Fruit fly (Drosophila melanogaster) whole organism, embryonic: ENCODE measurements around the gene pyx.
A peak's percentile ranks its signal among the peaks of the same experiment; 100 is the strongest.

Source experiments
- Ada2b ChIP-seq: fragments of 200-800 bp; sonication (Bioruptor generic); IDR thresholded peaks from 2 replicates; pipeline ENCODE4 v1.3.6; 2022; ENCODE audit warnings: missing biosample characterization, missing genetic modification characterization
- CG15601 ChIP-seq: fragments of 200-800 bp; sonication (Bioruptor generic); optimal IDR thresholded peaks from 3 replicates; lab custom pipeline; 2019; ENCODE audit warnings: missing biosample characterization, mild to moderate bottlenecking, missing genetic modification characterization, moderate library complexity
- CG6813 ChIP-seq: fragments of 200-800 bp; sonication (Bioruptor generic); optimal IDR thresholded peaks from 2 replicates; lab custom pipeline; 2017; ENCODE audit warnings: missing biosample characterization, missing genetic modification characterization, mild to moderate bottlenecking, moderate library complexity, missing genetic modification reagents
- Dip3 ChIP-seq: fragments of 200-800 bp; sonication (Bioruptor generic); optimal IDR thresholded peaks from 3 replicates; lab custom pipeline; 2016; ENCODE audit warnings: missing biosample characterization, missing genetic modification characterization
- NK7.1 ChIP-seq: fragments of 200-800 bp; sonication (Bioruptor generic); optimal IDR thresholded peaks from 3 replicates; lab custom pipeline; 2016; ENCODE audit warnings: missing biosample characterization, missing genetic modification characterization
- Ravus ChIP-seq: fragments of 200-800 bp; sonication (Bioruptor generic); IDR thresholded peaks from 2 replicates; pipeline ENCODE4 v1.3.6; 2022; ENCODE audit warnings: missing biosample characterization, missing genetic modification characterization
- br ChIP-seq: fragments of >200 bp; optimal IDR thresholded peaks from 2 replicates; lab custom pipeline; 2017
- emc ChIP-seq: fragments of 200-800 bp; sonication (Bioruptor generic); optimal IDR thresholded peaks from 2 replicates; lab custom pipeline; 2016; ENCODE audit warnings: missing biosample characterization, missing genetic modification characterization
- gsb ChIP-seq: fragments of 200-800 bp; sonication (Bioruptor generic); IDR thresholded peaks from 2 replicates; pipeline ENCODE4 v1.3.6; 2022; ENCODE audit warnings: missing biosample characterization, missing genetic modification characterization
- mam ChIP-seq: fragments of 200-800 bp; sonication (Bioruptor generic); optimal IDR thresholded peaks from 3 replicates; lab custom pipeline; 2016; ENCODE audit warnings: missing biosample characterization, missing genetic modification characterization
- rib ChIP-seq: fragments of 200-800 bp; sonication (Bioruptor generic); IDR thresholded peaks from 2 replicates; pipeline ENCODE4 v1.3.6; 2022; ENCODE audit warnings: missing biosample characterization, missing genetic modification characterization

- TF ChIP-seq NK7.1 (GFP tag; lab: Kevin White, UChicago) = no peak
- TF ChIP-seq br (lab: Kevin White, UChicago) = no peak
- TF ChIP-seq gsb = no peak
- TF ChIP-seq CG15601 = peak; percentile 72
- no peak for TF ChIP-seq Ada2b (GFP tag; lab: Robert Waterston, UW)
- 0 out of 2 replicates have a peak, but pooled peaks have one; percentile 38 for TF ChIP-seq rib (GFP tag; lab: Robert Waterston, UW)
- no peak for TF ChIP-seq Dip3
- TF ChIP-seq CG6813 (GFP tag; lab: Kevin White, UChicago) = peak; percentile 65
- TF ChIP-seq mam (GFP tag; lab: Kevin White, UChicago) = peak; percentile 14
- TF ChIP-seq emc (GFP tag; lab: Kevin White, UChicago) = no peak
- no peak for TF ChIP-seq Ravus (GFP tag; lab: Robert Waterston, UW)
Observed at dm6 chr3L:270760-271500, 48.1 kb upstream of the pyx start, which contains the start of gene miple2.
